Fruit fly (Drosophila melanogaster) whole organism, wandering third instar larva: ENCODE data around the gene CG34297.

ENCODE experiments used
- Hnf4 ChIP-seq: fragments of 200-800 bp; sonication (Bioruptor generic); optimal IDR thresholded peaks from 2 replicates; lab custom pipeline; 2016; ENCODE audit warnings: missing biosample characterization, mild to moderate bottlenecking, missing genetic modification characterization
- Hr78 ChIP-seq: fragments of >200 bp; optimal IDR thresholded peaks from 2 replicates; lab custom pipeline; 2017; ENCODE audit warnings: missing biosample characterization, missing genetic modification characterization
- Hr83 ChIP-seq: fragments of 200-300 bp; sonication (Bioruptor generic); optimal IDR thresholded peaks from 2 replicates; lab custom pipeline; 2016; ENCODE audit warnings: missing biosample characterization, mild to moderate bottlenecking, missing genetic modification characterization, moderate library complexity; ENCODE audit not compliant: poor library complexity, severe bottlenecking
- Myc ChIP-seq: fragments of >200 bp; optimal IDR thresholded peaks from 2 replicates; lab custom pipeline; 2017
- fru ChIP-seq: fragments of 200-800 bp; sonication (Bioruptor generic); optimal IDR thresholded peaks from 3 replicates; lab custom pipeline; 2016; ENCODE audit warnings: missing biosample characterization, mild to moderate bottlenecking, missing genetic modification characterization
- h ChIP-seq: fragments of 200-800 bp; sonication (Bioruptor generic); optimal IDR thresholded peaks from 3 replicates; lab custom pipeline; 2016; ENCODE audit warnings: missing biosample characterization, mild to moderate bottlenecking, missing genetic modification characterization
- lola ChIP-seq: fragments of >200 bp; optimal IDR thresholded peaks from 2 replicates; lab custom pipeline; 2017; ENCODE audit warnings: missing biosample characterization, missing genetic modification characterization
- psq ChIP-seq: fragments of 200-800 bp; sonication (Bioruptor generic); optimal IDR thresholded peaks from 3 replicates; lab custom pipeline; 2017; ENCODE audit warnings: missing biosample characterization, mild to moderate bottlenecking, missing genetic modification characterization, moderate library complexity
- sv ChIP-seq: fragments of 200-800 bp; sonication (Bioruptor generic); optimal IDR thresholded peaks from 3 replicates; lab custom pipeline; 2016; ENCODE audit warnings: missing biosample characterization, missing genetic modification characterization
- usp ChIP-seq: fragments of >200 bp; optimal IDR thresholded peaks from 2 replicates; lab custom pipeline; 2017; ENCODE audit warnings: missing biosample characterization, missing genetic modification characterization

- TF ChIP-seq Myc (lab: Kevin White, UChicago) (no peak), Hr83 (GFP tag; lab: Kevin White, UChicago) (no peak), Hr78 (GFP tag; lab: Kevin White, UChicago) (no peak), h (GFP tag; lab: Kevin White, UChicago) (no peak), lola (GFP tag; lab: Kevin White, UChicago) (no peak), sv (GFP tag; lab: Kevin White, UChicago) (no peak), Hnf4 (GFP tag; lab: Kevin White, UChicago) (no peak), usp (no peak), psq (no peak), fru (GFP tag; lab: Kevin White, UChicago) (no peak)
These were observed 45.0 kb downstream of the CG34297 start, which contains the start of gene Ccp84Ab for dm6 chr3R:6702777-6703176.
